Fruit fly (Drosophila melanogaster) whole organism, embryonic: Measurements from ENCODE around the gene CG3014.

Experiments
- Aef1 ChIP-seq: fragments of 200-800 bp; sonication (Bioruptor generic); IDR thresholded peaks from 3 replicates; pipeline ENCODE4 v1.3.6; 2022; ENCODE audit warnings: missing biosample characterization, missing genetic modification characterization
- Atf-2 ChIP-seq: fragments of 200-800 bp; sonication (Bioruptor generic); optimal IDR thresholded peaks from 2 replicates; lab custom pipeline; 2016; ENCODE audit warnings: missing biosample characterization, missing genetic modification characterization
- CG10274 ChIP-seq: fragments of 200-800 bp; sonication (Bioruptor generic); optimal IDR thresholded peaks from 3 replicates; lab custom pipeline; 2017; ENCODE audit warnings: missing biosample characterization, mild to moderate bottlenecking, missing genetic modification characterization
- CG10654 ChIP-seq: fragments of 200-800 bp; sonication (Bioruptor generic); optimal IDR thresholded peaks from 2 replicates; lab custom pipeline; 2016; ENCODE audit warnings: missing biosample characterization, missing genetic modification characterization
- CG12659 ChIP-seq: fragments of 200-800 bp; sonication (Bioruptor generic); optimal IDR thresholded peaks from 3 replicates; lab custom pipeline; 2017; ENCODE audit warnings: mild to moderate bottlenecking, missing biosample characterization, missing genetic modification reagents, missing genetic modification characterization
- CG13123 ChIP-seq: fragments of 200-800 bp; sonication (Bioruptor generic); optimal IDR thresholded peaks from 2 replicates; lab custom pipeline; 2016; ENCODE audit warnings: missing biosample characterization, missing genetic modification characterization
- CG13894 ChIP-seq: fragments of 200-800 bp; sonication (Bioruptor generic); optimal IDR thresholded peaks from 3 replicates; lab custom pipeline; 2018; ENCODE audit warnings: missing biosample characterization, mild to moderate bottlenecking, missing genetic modification characterization, moderate library complexity
- CG14667 ChIP-seq: fragments of 200-800 bp; sonication (Bioruptor generic); IDR thresholded peaks from 2 replicates; pipeline ENCODE4 v1.3.6; 2022; ENCODE audit warnings: missing biosample characterization, missing genetic modification characterization
- CG14710 ChIP-seq: fragments of 200-800 bp; sonication (Bioruptor generic); optimal IDR thresholded peaks from 3 replicates; lab custom pipeline; 2019; ENCODE audit warnings: missing biosample characterization, mild to moderate bottlenecking, missing genetic modification characterization, moderate library complexity
- CG16815 ChIP-seq: fragments of 200-800 bp; sonication (Bioruptor generic); optimal IDR thresholded peaks from 3 replicates; lab custom pipeline; 2017; ENCODE audit warnings: missing biosample characterization, mild to moderate bottlenecking, missing genetic modification characterization
- CG17829 ChIP-seq: fragments of 200-800 bp; optimal IDR thresholded peaks from 2 replicates; lab custom pipeline; 2019; ENCODE audit warnings: missing biosample characterization, mild to moderate bottlenecking, missing genetic modification characterization, moderate library complexity
- CG2120 ChIP-seq: fragments of 200-800 bp; sonication (Bioruptor generic); optimal IDR thresholded peaks from 3 replicates; lab custom pipeline; 2016; ENCODE audit warnings: missing biosample characterization, missing genetic modification characterization
- CG2678 ChIP-seq: fragments of 200-800 bp; sonication (Bioruptor generic); optimal IDR thresholded peaks from 3 replicates; lab custom pipeline; 2019; ENCODE audit warnings: missing biosample characterization, mild to moderate bottlenecking, missing genetic modification characterization, moderate library complexity
- CG3163 ChIP-seq: fragments of 200-800 bp; sonication (Bioruptor generic); optimal IDR thresholded peaks from 3 replicates; lab custom pipeline; 2016; ENCODE audit warnings: missing biosample characterization, missing genetic modification characterization
- CG4328 ChIP-seq: fragments of 200-800 bp; sonication (Bioruptor generic); optimal IDR thresholded peaks from 3 replicates; lab custom pipeline; 2017; ENCODE audit warnings: missing biosample characterization, missing genetic modification reagents, missing genetic modification characterization
- CG4424 ChIP-seq: fragments of 200-800 bp; sonication (Bioruptor generic); optimal IDR thresholded peaks from 3 replicates; lab custom pipeline; 2016; ENCODE audit warnings: missing biosample characterization, missing genetic modification characterization
- CG4730 ChIP-seq: fragments of 200-800 bp; sonication (Bioruptor generic); IDR thresholded peaks from 2 replicates; pipeline ENCODE4 v1.3.6; 2022; ENCODE audit warnings: missing biosample characterization, missing genetic modification characterization
- CG6683 ChIP-seq: fragments of 200-800 bp; sonication (Bioruptor generic); optimal IDR thresholded peaks from 2 replicates; lab custom pipeline; 2017; ENCODE audit warnings: missing biosample characterization, mild to moderate bottlenecking, missing genetic modification characterization, missing genetic modification reagents
- CG6813 ChIP-seq: fragments of 200-800 bp; sonication (Bioruptor generic); optimal IDR thresholded peaks from 2 replicates; lab custom pipeline; 2017; ENCODE audit warnings: missing biosample characterization, missing genetic modification characterization, mild to moderate bottlenecking, moderate library complexity, missing genetic modification reagents
- CG7963 ChIP-seq: fragments of 200-800 bp; sonication (Bioruptor generic); IDR thresholded peaks from 3 replicates; pipeline ENCODE4 v1.3.6; 2022; ENCODE audit warnings: missing biosample characterization, missing genetic modification characterization; ENCODE audit not compliant: partially characterized antibody
- CG9797 ChIP-seq: fragments of 200-800 bp; sonication (Bioruptor generic); optimal IDR thresholded peaks from 3 replicates; lab custom pipeline; 2018; ENCODE audit warnings: missing biosample characterization, mild to moderate bottlenecking, missing genetic modification characterization
- Chrac-16 ChIP-seq: fragments of 200-800 bp; sonication (Bioruptor generic); optimal IDR thresholded peaks from 3 replicates; lab custom pipeline; 2016; ENCODE audit warnings: missing biosample characterization, missing genetic modification characterization
- Dad ChIP-seq: fragments of 200-800 bp; sonication (Bioruptor generic); optimal IDR thresholded peaks from 3 replicates; lab custom pipeline; 2016; ENCODE audit warnings: missing biosample characterization, missing genetic modification characterization
- Fer2 ChIP-seq: fragments of 200-800 bp; sonication (Bioruptor generic); optimal IDR thresholded peaks from 2 replicates; lab custom pipeline; 2018; ENCODE audit warnings: missing biosample characterization, mild to moderate bottlenecking, missing genetic modification characterization, moderate library complexity
- Gsc ChIP-seq: fragments of 200-800 bp; sonication (Bioruptor generic); IDR thresholded peaks from 2 replicates; pipeline ENCODE4 v1.3.6; 2022; ENCODE audit warnings: missing biosample characterization, missing genetic modification characterization
- Nf-YB ChIP-seq: fragments of 200-800 bp; sonication (Bioruptor generic); optimal IDR thresholded peaks from 3 replicates; lab custom pipeline; 2019; ENCODE audit warnings: missing biosample characterization, mild to moderate bottlenecking, missing genetic modification characterization, moderate library complexity
- PHDP ChIP-seq: fragments of 200-800 bp; sonication (Bioruptor generic); optimal IDR thresholded peaks from 3 replicates; lab custom pipeline; 2018; ENCODE audit warnings: missing biosample characterization, mild to moderate bottlenecking, missing genetic modification characterization, moderate library complexity
- Sox100B ChIP-seq: fragments of 200-800 bp; sonication (Bioruptor generic); optimal IDR thresholded peaks from 3 replicates; lab custom pipeline; 2018; ENCODE audit warnings: missing biosample characterization, mild to moderate bottlenecking, missing genetic modification characterization
- Spps ChIP-seq: fragments of 200-800 bp; sonication (Bioruptor generic); optimal IDR thresholded peaks from 2 replicates; lab custom pipeline; 2018; ENCODE audit warnings: missing biosample characterization, mild to moderate bottlenecking, missing genetic modification characterization
- Tbp ChIP-seq: fragments of >200 bp; optimal IDR thresholded peaks from 2 replicates; lab custom pipeline; 2018; ENCODE audit warnings: missing biosample characterization, missing genetic modification characterization
- ac ChIP-seq: fragments of 200-800 bp; sonication (Bioruptor generic); optimal IDR thresholded peaks from 3 replicates; lab custom pipeline; 2017; ENCODE audit warnings: missing biosample characterization, mild to moderate bottlenecking, missing genetic modification characterization
- bbx ChIP-seq: fragments of 200-800 bp; sonication (Bioruptor generic); IDR thresholded peaks from 2 replicates; pipeline ENCODE4 v1.3.6; 2022; ENCODE audit warnings: missing biosample characterization, missing genetic modification characterization; ENCODE audit not compliant: partially characterized antibody
- bcd ChIP-seq: fragments of 200-800 bp; sonication (Bioruptor generic); optimal IDR thresholded peaks from 2 replicates; lab custom pipeline; 2017; ENCODE audit warnings: missing biosample characterization, mild to moderate bottlenecking, missing genetic modification characterization
- chn ChIP-seq: fragments of 200-800 bp; sonication (Bioruptor generic); optimal IDR thresholded peaks from 2 replicates; lab custom pipeline; 2016; ENCODE audit warnings: missing biosample characterization, missing genetic modification characterization
- cwo ChIP-seq: fragments of 200-800 bp; sonication (Bioruptor generic); optimal IDR thresholded peaks from 3 replicates; lab custom pipeline; 2017; ENCODE audit warnings: missing biosample characterization, missing genetic modification characterization, mild to moderate bottlenecking, moderate library complexity, missing genetic modification reagents
- dmrt11E ChIP-seq: fragments of 200-800 bp; sonication (Bioruptor generic); optimal IDR thresholded peaks from 3 replicates; lab custom pipeline; 2018; ENCODE audit warnings: missing biosample characterization, mild to moderate bottlenecking, missing genetic modification characterization, moderate library complexity
- en ChIP-seq: fragments of 200-800 bp; sonication (Bioruptor generic); optimal IDR thresholded peaks from 2 replicates; lab custom pipeline; 2016; ENCODE audit warnings: missing biosample characterization, missing genetic modification characterization
- eve ChIP-seq, 2 experiments: fragments of >200 bp; optimal IDR thresholded peaks; 2 replicates each; lab custom pipeline; 2017; ENCODE audit warnings: missing biosample characterization in 2 of 2, missing genetic modification characterization in 2 of 2
- gcm ChIP-seq: fragments of 200-800 bp; sonication (Bioruptor generic); optimal IDR thresholded peaks from 2 replicates; lab custom pipeline; 2019; ENCODE audit warnings: missing biosample characterization, mild to moderate bottlenecking, missing genetic modification characterization, moderate library complexity
- gro ChIP-seq: fragments of 200-800 bp; sonication (Bioruptor generic); optimal IDR thresholded peaks from 2 replicates; lab custom pipeline; 2016; ENCODE audit warnings: missing biosample characterization, missing genetic modification characterization
- hb ChIP-seq: fragments of 200-800 bp; sonication (Bioruptor generic); IDR thresholded peaks from 3 replicates; pipeline ENCODE4 v1.3.6; 2022; ENCODE audit warnings: missing biosample characterization, missing genetic modification characterization; ENCODE audit not compliant: partially characterized antibody
- luna ChIP-seq: fragments of 200-800 bp; sonication (Bioruptor generic); optimal IDR thresholded peaks from 2 replicates; lab custom pipeline; 2016; ENCODE audit warnings: missing biosample characterization, missing genetic modification characterization
- nerfin-1 ChIP-seq: fragments of 200-800 bp; sonication (Bioruptor generic); optimal IDR thresholded peaks from 3 replicates; lab custom pipeline; 2019; ENCODE audit warnings: missing biosample characterization, mild to moderate bottlenecking, missing genetic modification characterization, moderate library complexity
- nom ChIP-seq: fragments of 200-800 bp; sonication (Bioruptor generic); optimal IDR thresholded peaks from 2 replicates; lab custom pipeline; 2017; ENCODE audit warnings: missing biosample characterization, missing genetic modification characterization, mild to moderate bottlenecking, moderate library complexity, missing genetic modification reagents
- otp ChIP-seq: fragments of 200-800 bp; sonication (Bioruptor generic); IDR thresholded peaks from 3 replicates; pipeline ENCODE4, ENCODE4 v1.3.6; 2022; ENCODE audit warnings: missing biosample characterization, missing genetic modification characterization
- pfk ChIP-seq: fragments of 200-800 bp; sonication (Bioruptor generic); optimal IDR thresholded peaks from 2 replicates; lab custom pipeline; 2018; ENCODE audit warnings: missing biosample characterization, mild to moderate bottlenecking, missing genetic modification characterization, moderate library complexity
- slp2 ChIP-seq: fragments of 200-800 bp; sonication (Bioruptor generic); optimal IDR thresholded peaks from 2 replicates; lab custom pipeline; 2016; ENCODE audit warnings: missing biosample characterization, missing genetic modification characterization
- vfl ChIP-seq: fragments of 200-800 bp; sonication (Bioruptor generic); optimal IDR thresholded peaks from 2 replicates; lab custom pipeline; 2016; ENCODE audit warnings: missing biosample characterization, missing genetic modification characterization
- zfh1 ChIP-seq: fragments of 200-800 bp; sonication (Bioruptor generic); IDR thresholded peaks from 3 replicates; pipeline ENCODE4 v1.3.6; 2022; ENCODE audit warnings: missing biosample characterization, missing genetic modification characterization
- zfh2 ChIP-seq: fragments of 200-800 bp; sonication (Bioruptor generic); optimal IDR thresholded peaks from 2 replicates; lab custom pipeline; 2016; ENCODE audit warnings: missing biosample characterization, missing genetic modification characterization

CG3014 gene

DNA sequence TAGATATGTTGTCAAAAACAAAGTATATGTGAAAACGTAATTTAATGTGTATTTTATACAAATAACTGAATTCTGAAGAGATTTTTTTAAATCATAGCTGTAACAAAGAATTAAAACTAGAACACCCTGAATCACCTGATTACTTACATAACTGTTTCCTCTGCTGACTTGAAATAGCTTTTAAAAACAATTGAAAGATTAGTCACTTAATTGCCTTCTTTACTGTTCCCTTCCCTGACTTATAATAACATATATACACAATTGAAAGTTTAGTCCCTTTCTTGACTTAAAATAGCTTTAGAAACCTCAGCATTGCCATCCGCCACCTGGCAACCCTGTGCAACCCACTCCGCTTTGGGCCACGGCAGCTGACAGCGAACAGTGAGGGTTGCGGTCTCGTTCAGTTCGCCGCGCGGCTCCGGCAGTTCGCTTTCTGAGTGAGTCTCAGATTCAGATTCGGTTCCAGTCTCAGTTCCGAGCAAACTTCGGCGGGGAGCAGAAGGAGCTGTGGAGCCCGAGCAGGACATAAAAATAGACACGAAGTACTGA lies 11.5 kb upstream of the CG3014 start, which contains the start of gene CG34384 (continued):
- TF ChIP-seq pfk (GFP tag; lab: Kevin White, UChicago) (no peak), Aef1 (GFP tag; lab: Robert Waterston, UW) (peak; percentile 9; the same call in 1 of the 3 replicates), en (GFP tag; lab: Kevin White, UChicago) (peak; percentile 17), Spps (no peak), CG10654 (GFP tag; lab: Kevin White, UChicago) (peak; percentile 21), Fer2 (tag; lab: Kevin White, UChicago) (peak; percentile 25), Gsc (GFP tag; lab: Robert Waterston, UW) (no peak), CG10274 (GFP tag; lab: Kevin White, UChicago) (peak; percentile 45), CG13123 (GFP tag; lab: Kevin White, UChicago) (no peak), zfh1 (GFP tag; lab: Robert Waterston, UW) (no peak), CG16815 (GFP tag; lab: Kevin White, UChicago) (peak; percentile 35), CG2678 (tag; lab: Kevin White, UChicago) (peak; percentile 84), gcm (no peak), CG6813 (GFP tag; lab: Kevin White, UChicago) (peak; percentile 50), chn (no peak), nerfin-1 (tag; lab: Kevin White, UChicago) (peak; percentile 45), CG4730 (GFP tag; lab: Robert Waterston, UW) (no peak), Atf-2 (GFP tag; lab: Kevin White, UChicago) (peak; percentile 14), CG13894 (peak; percentile 45), bcd (peak; percentile 64), luna (GFP tag; lab: Kevin White, UChicago) (no peak), nom (no peak), vfl (no peak), Chrac-16 (GFP tag; lab: Kevin White, UChicago) (peak; percentile 14), Sox100B (GFP tag; lab: Kevin White, UChicago) (peak; percentile 73), otp (GFP tag; lab: Robert Waterston, UW) (no peak), slp2 (peak; percentile 9), CG6683 (GFP tag; lab: Kevin White, UChicago) (peak; percentile 52), bbx (GFP tag; lab: Robert Waterston, UW) (no peak), zfh2 (GFP tag; lab: Kevin White, UChicago) (peak; percentile 42), CG4328 (GFP tag; lab: Kevin White, UChicago) (peak; percentile 75), CG14710 (tag; lab: Kevin White, UChicago) (peak; percentile 72), CG4424 (GFP tag; lab: Kevin White, UChicago) (peak; percentile 69), CG9797 (GFP tag; lab: Kevin White, UChicago) (no peak), cwo (GFP tag; lab: Kevin White, UChicago) (peak; percentile 69), dmrt11E (tag; lab: Kevin White, UChicago) (peak; percentile 9), CG12659 (GFP tag; lab: Kevin White, UChicago) (peak; percentile 66), CG7963 (no peak), Dad (GFP tag; lab: Kevin White, UChicago) (no peak), CG2120 (GFP tag; lab: Kevin White, UChicago) (peak; percentile 77), ac (GFP tag; lab: Kevin White, UChicago) (no peak), hb (GFP tag; lab: Robert Waterston, UW) (no peak), gro (GFP tag; lab: Kevin White, UChicago) (peak; percentile 24), CG14667 (GFP tag; lab: Robert Waterston, UW) (no peak), Nf-YB (GFP tag; lab: Kevin White, UChicago) (peak; percentile 18), CG17829 (tag; lab: Kevin White, UChicago) (peak; percentile 44), Tbp (GFP tag; lab: Kevin White, UChicago) (no peak), CG3163 (GFP tag; lab: Kevin White, UChicago) (no peak), PHDP (tag; lab: Kevin White, UChicago) (peak; percentile 16), eve (GFP tag; optimal IDR thresholded peaks at IDR 0.05; lab: Kevin White, UChicago) (no peak)
